Worm (Caenorhabditis elegans) whole organism, L1 larva: Measurements from ENCODE around the gene pqn-51.

Source experiments
- aly-2 ChIP-seq: fragments of 150-350 bp; optimal IDR thresholded peaks from 2 replicates; lab custom pipeline; 2014; ENCODE audit warnings: missing biosample characterization, missing genetic modification characterization
- efl-1 ChIP-seq, 4 experiments: fragments of 150-350 bp; optimal IDR thresholded peaks in 3 of 4; peaks in 1 of 4; 1 replicate in 1 of 4; 2 replicates in 3 of 4; lab custom pipeline; 2014; ENCODE audit warnings: missing biosample characterization in 2 of 4, missing genetic modification characterization in 2 of 4, missing genetic modification reagents in 2 of 4
- fkh-10 ChIP-seq: sonication (generic microtip); optimal IDR thresholded peaks from 2 replicates; lab custom pipeline; 2017; ENCODE audit warnings: missing biosample characterization, missing genetic modification reagents, missing genetic modification characterization
- lsy-2 ChIP-seq, 2 experiments: fragments of 150-350 bp; optimal IDR thresholded peaks; 2 replicates each; lab custom pipeline; 2014; ENCODE audit warnings: missing biosample characterization in 2 of 2, missing genetic modification characterization in 2 of 2
- nhr-11 ChIP-seq: fragments of 150-350 bp; optimal IDR thresholded peaks from 2 replicates; lab custom pipeline; 2014; ENCODE audit warnings: missing biosample characterization, missing genetic modification characterization
- nhr-84 ChIP-seq: sonication (generic microtip); optimal IDR thresholded peaks from 2 replicates; lab custom pipeline; 2017; ENCODE audit warnings: missing biosample characterization, missing genetic modification characterization
- zip-4 ChIP-seq: fragments of 200-800 bp; sonication (Bioruptor generic); optimal IDR thresholded peaks from 2 replicates; lab custom pipeline; 2018; ENCODE audit warnings: mild to moderate bottlenecking, missing genetic modification characterization, moderate library complexity, missing compliant biosample characterization

ce11 chrV:5089497-5090134 lies 40.2 kb downstream of the pqn-51 start, which contains the start of gene glb-32:
- TF ChIP-seq nhr-11 (tag; lab: Kevin White, UChicago) = no peak
- no peak for TF ChIP-seq zip-4 (GFP tag; lab: Kevin White, UChicago)
- TF ChIP-seq lsy-2 (tag; optimal IDR thresholded peaks at IDR 0.05; lab: Kevin White, UChicago) = no peak
- no peak for TF ChIP-seq efl-1 (optimal IDR thresholded peaks at IDR 0.05; lab: Kevin White, UChicago)
- no peak for TF ChIP-seq efl-1 (GFP tag; optimal IDR thresholded peaks at IDR 0.05 in 1 of 2; lab: Kevin White, UChicago)
- no peak for TF ChIP-seq fkh-10 (GFP tag; lab: Kevin White, UChicago)
- TF ChIP-seq aly-2 = no peak
- TF ChIP-seq nhr-84 (tag; lab: Kevin White, UChicago) = no peak
